Worm (Caenorhabditis elegans): Measurements from ENCODE around the gene clec-241.
A peak's percentile ranks its signal among the peaks of the same experiment; 100 is the strongest.

The clec-241 gene

ce11 chrV:16965655-16966054 is 47.5 kb downstream of the clec-241 start, which contains the start of gene efl-1 (continued):
- no peak for TF ChIP-seq nhr-28 (tag; optimal IDR thresholded peaks at IDR 0.05)
- TF ChIP-seq unc-98 (GFP tag; IDR thresholded peaks at IDR 0.05) = peak; percentile 77
- no peak for TF ChIP-seq Y116A8C.19 (tag; optimal IDR thresholded peaks at IDR 0.05; ENCODE audit: borderline replicate concordance)
- peak; percentile 78 for TF ChIP-seq elt-2 (tag; optimal IDR thresholded peaks at IDR 0.05)
- peak; percentile 60 for TF ChIP-seq aha-1 (tag; optimal IDR thresholded peaks at IDR 0.05)
- TF ChIP-seq hlh-4 (tag; optimal IDR thresholded peaks at IDR 0.05) = no peak
- peak; percentile 94 for TF ChIP-seq tbx-2 (tag; optimal IDR thresholded peaks at IDR 0.05)
- TF ChIP-seq hlh-17 (GFP tag; optimal IDR thresholded peaks at IDR 0.05; ENCODE audit: borderline replicate concordance) = no peak
- peak; percentile 83 for TF ChIP-seq grh-1 (GFP tag; IDR thresholded peaks at IDR 0.05)
- TF ChIP-seq C16A3.4 (tag; optimal IDR thresholded peaks at IDR 0.05) = peak; percentile 85
- TF ChIP-seq zip-4 (GFP tag; optimal IDR thresholded peaks at IDR 0.05) = peak; percentile 88
- peak; percentile 92 for TF ChIP-seq unc-86 (tag; optimal IDR thresholded peaks at IDR 0.05)
- TF ChIP-seq alr-1 (tag; optimal IDR thresholded peaks at IDR 0.05; ENCODE audit: borderline replicate concordance) = no peak
- TF ChIP-seq pag-3 (tag; optimal IDR thresholded peaks at IDR 0.05; ENCODE audit: borderline replicate concordance, insufficient read depth) = no peak
- peak; percentile 64 for TF ChIP-seq mef-2 (tag; optimal IDR thresholded peaks at IDR 0.05)
- TF ChIP-seq lir-3 (tag; optimal IDR thresholded peaks at IDR 0.05; ENCODE audit: poor library complexity) = no peak
- TF ChIP-seq nhr-76 (tag; optimal IDR thresholded peaks at IDR 0.05) = no peak
- peak; percentile 84 for TF ChIP-seq jun-1 (tag; optimal IDR thresholded peaks at IDR 0.05)
- peak; percentile 89 for TF ChIP-seq lin-15B (tag; optimal IDR thresholded peaks at IDR 0.05)
- peak; percentile 98 for TF ChIP-seq xbp-1 (tag; optimal IDR thresholded peaks at IDR 0.05)
- TF ChIP-seq ets-5 (GFP tag; IDR thresholded peaks at IDR 0.05) = no peak
- TF ChIP-seq nhr-84 (tag; optimal IDR thresholded peaks at IDR 0.05) = no peak
- TF ChIP-seq blmp-1 (tag; optimal IDR thresholded peaks at IDR 0.05) = peak; percentile 65
- TF ChIP-seq sox-4 (tag; optimal IDR thresholded peaks at IDR 0.05) = peak; percentile 82
- TF ChIP-seq sup-37 (GFP tag; optimal IDR thresholded peaks at IDR 0.05) = peak; percentile 81
- peak; percentile 95 for TF ChIP-seq nhr-90 (tag; optimal IDR thresholded peaks at IDR 0.05; ENCODE audit: poor library complexity)
- TF ChIP-seq ces-1 (GFP tag; optimal IDR thresholded peaks at IDR 0.05) = no peak
- peak; percentile 94 for TF ChIP-seq nhr-19 (GFP tag; conservative IDR thresholded peaks at IDR 0.05)
- TF ChIP-seq skn-1 (tag; optimal IDR thresholded peaks at IDR 0.05) = peak; percentile 94
- TF ChIP-seq vab-15 (tag; optimal IDR thresholded peaks at IDR 0.05) = peak; percentile 51
- peak; percentile 97 for TF ChIP-seq nhr-47 (tag; optimal IDR thresholded peaks at IDR 0.05)
